Fruit fly (Drosophila melanogaster) whole organism, embryonic: Measurements from ENCODE around the gene CG42272.

Source experiments
- Asciz ChIP-seq: fragments of 200-800 bp; sonication (Bioruptor generic); optimal IDR thresholded peaks from 2 replicates; lab custom pipeline; 2017; ENCODE audit warnings: missing biosample characterization, mild to moderate bottlenecking, missing genetic modification characterization, missing genetic modification reagents
- CG12219 ChIP-seq: fragments of 200-800 bp; sonication (Bioruptor generic); optimal IDR thresholded peaks from 3 replicates; lab custom pipeline; 2018; ENCODE audit warnings: missing biosample characterization, mild to moderate bottlenecking, missing genetic modification characterization
- CG13287 ChIP-seq: fragments of 200-800 bp; sonication (Bioruptor generic); IDR thresholded peaks from 2 replicates; pipeline ENCODE4 v1.3.6; 2022; ENCODE audit warnings: missing biosample characterization, missing genetic modification characterization; ENCODE audit not compliant: partially characterized antibody
- CG15073 ChIP-seq: fragments of 200-800 bp; sonication (Bioruptor generic); optimal IDR thresholded peaks from 2 replicates; lab custom pipeline; 2016; ENCODE audit warnings: missing biosample characterization, missing genetic modification characterization
- CG16815 ChIP-seq: fragments of 200-800 bp; sonication (Bioruptor generic); optimal IDR thresholded peaks from 3 replicates; lab custom pipeline; 2017; ENCODE audit warnings: missing biosample characterization, mild to moderate bottlenecking, missing genetic modification characterization
- CG17612 ChIP-seq: fragments of 200-800 bp; sonication (Bioruptor generic); IDR thresholded peaks from 2 replicates; pipeline ENCODE4 v1.3.6; 2022; ENCODE audit warnings: missing biosample characterization, missing genetic modification characterization
- CG18764 ChIP-seq: fragments of 200-800 bp; sonication (Bioruptor generic); optimal IDR thresholded peaks from 3 replicates; lab custom pipeline; 2016; ENCODE audit warnings: missing biosample characterization, missing genetic modification characterization
- CG32532 ChIP-seq: fragments of 200-800 bp; sonication (Bioruptor generic); IDR thresholded peaks from 2 replicates; pipeline ENCODE4 v1.3.6; 2022; ENCODE audit warnings: missing biosample characterization, missing genetic modification characterization
- CG34224 ChIP-seq: fragments of 200-800 bp; sonication (Bioruptor generic); IDR thresholded peaks from 3 replicates; pipeline ENCODE4 v1.3.6; 2022; ENCODE audit warnings: missing biosample characterization, missing genetic modification characterization; ENCODE audit not compliant: partially characterized antibody
- CG42726 ChIP-seq: fragments of 200-800 bp; sonication (Bioruptor generic); IDR thresholded peaks from 2 replicates; pipeline ENCODE4 v1.3.6; 2022; ENCODE audit warnings: missing biosample characterization, missing genetic modification characterization; ENCODE audit not compliant: partially characterized antibody
- CG6654 ChIP-seq: fragments of 200-800 bp; sonication (Bioruptor generic); optimal IDR thresholded peaks from 2 replicates; lab custom pipeline; 2017; ENCODE audit warnings: missing biosample characterization, mild to moderate bottlenecking, missing genetic modification characterization
- CG6791 ChIP-seq: fragments of 200-800 bp; sonication (Bioruptor generic); IDR thresholded peaks from 3 replicates; pipeline ENCODE4 v1.3.6; 2022; ENCODE audit warnings: missing biosample characterization, missing genetic modification characterization; ENCODE audit not compliant: partially characterized antibody
- CG7987 ChIP-seq: fragments of 200-800 bp; sonication (Bioruptor generic); optimal IDR thresholded peaks from 2 replicates; lab custom pipeline; 2018; ENCODE audit warnings: missing biosample characterization, mild to moderate bottlenecking, missing genetic modification characterization, moderate library complexity
- CG8281 ChIP-seq: fragments of 200-800 bp; sonication (Bioruptor generic); optimal IDR thresholded peaks from 2 replicates; lab custom pipeline; 2018; ENCODE audit warnings: missing biosample characterization, mild to moderate bottlenecking, missing genetic modification characterization, moderate library complexity
- CG9215 ChIP-seq: fragments of 200-800 bp; sonication (Bioruptor generic); IDR thresholded peaks from 2 replicates; pipeline ENCODE4 v1.3.6; 2022; ENCODE audit warnings: missing biosample characterization, missing genetic modification characterization
- D19A ChIP-seq: fragments of 200-800 bp; optimal IDR thresholded peaks from 3 replicates; lab custom pipeline; 2019; ENCODE audit warnings: missing biosample characterization, mild to moderate bottlenecking, missing genetic modification characterization, moderate library complexity
- D19B ChIP-seq: fragments of 200-800 bp; sonication (Bioruptor generic); optimal IDR thresholded peaks from 2 replicates; lab custom pipeline; 2017; ENCODE audit warnings: missing biosample characterization, mild to moderate bottlenecking, missing genetic modification characterization
- E2f2 ChIP-seq: fragments of 200-800 bp; sonication (Bioruptor generic); IDR thresholded peaks from 2 replicates; pipeline ENCODE4 v1.3.6; 2022; ENCODE audit warnings: missing biosample characterization, missing genetic modification characterization
- ERR ChIP-seq: fragments of 200-800 bp; sonication (Bioruptor generic); optimal IDR thresholded peaks from 2 replicates; lab custom pipeline; 2016; ENCODE audit warnings: missing biosample characterization, missing genetic modification characterization
- Ets65A ChIP-seq: fragments of 200-800 bp; sonication (Bioruptor generic); peaks from one replicate; lab custom pipeline; 2016; ENCODE audit warnings: missing biosample characterization, missing genetic modification characterization
- Lhr ChIP-seq: fragments of 200-800 bp; sonication (Bioruptor generic); optimal IDR thresholded peaks from 3 replicates; lab custom pipeline; 2017; ENCODE audit warnings: mild to moderate bottlenecking, missing biosample characterization, missing genetic modification reagents, missing genetic modification characterization
- MTF-1 ChIP-seq: fragments of 200-800 bp; sonication (Bioruptor generic); optimal IDR thresholded peaks from 2 replicates; lab custom pipeline; 2018; ENCODE audit warnings: missing biosample characterization, mild to moderate bottlenecking, missing genetic modification characterization, borderline replicate concordance
- Mrtf ChIP-seq: fragments of 200-800 bp; sonication (Bioruptor generic); IDR thresholded peaks from 3 replicates; pipeline ENCODE4 v1.3.6; 2022; ENCODE audit warnings: missing biosample characterization, missing genetic modification characterization
- Nf-YB ChIP-seq: fragments of 200-800 bp; sonication (Bioruptor generic); optimal IDR thresholded peaks from 3 replicates; lab custom pipeline; 2019; ENCODE audit warnings: missing biosample characterization, mild to moderate bottlenecking, missing genetic modification characterization, moderate library complexity
- Nf-YC ChIP-seq: fragments of 200-800 bp; optimal IDR thresholded peaks from 3 replicates; lab custom pipeline; 2019; ENCODE audit warnings: missing biosample characterization, mild to moderate bottlenecking, missing genetic modification characterization, moderate library complexity
- Oaz ChIP-seq: fragments of 200-800 bp; sonication (Bioruptor generic); IDR thresholded peaks from 2 replicates; pipeline ENCODE4 v1.3.6; 2022; ENCODE audit warnings: missing biosample characterization, missing genetic modification characterization
- Spps ChIP-seq: fragments of 200-800 bp; sonication (Bioruptor generic); optimal IDR thresholded peaks from 2 replicates; lab custom pipeline; 2018; ENCODE audit warnings: missing biosample characterization, mild to moderate bottlenecking, missing genetic modification characterization
- amos ChIP-seq: fragments of 200-800 bp; sonication (Bioruptor generic); IDR thresholded peaks from 2 replicates; pipeline ENCODE4 v1.3.6; 2022; ENCODE audit warnings: missing biosample characterization, missing genetic modification characterization; ENCODE audit not compliant: partially characterized antibody
- cad ChIP-seq: fragments of >200 bp; optimal IDR thresholded peaks from 2 replicates; lab custom pipeline; 2017; ENCODE audit warnings: missing biosample characterization, missing genetic modification characterization
- cato ChIP-seq: fragments of 200-800 bp; sonication (Bioruptor generic); optimal IDR thresholded peaks from 2 replicates; lab custom pipeline; 2016; ENCODE audit warnings: missing biosample characterization, missing genetic modification characterization, borderline replicate concordance
- chinmo ChIP-seq: fragments of 200-800 bp; sonication (Bioruptor generic); IDR thresholded peaks from 4 replicates; pipeline ENCODE4 v1.3.6; 2022; ENCODE audit warnings: missing biosample characterization, missing genetic modification characterization; ENCODE audit not compliant: partially characterized antibody
- crol ChIP-seq: fragments of 200-800 bp; sonication (Bioruptor generic); IDR thresholded peaks from 2 replicates; pipeline ENCODE4 v1.3.6; 2022; ENCODE audit warnings: missing biosample characterization, missing genetic modification characterization
- fd64A ChIP-seq: fragments of 200-800 bp; sonication (Bioruptor generic); optimal IDR thresholded peaks from 3 replicates; lab custom pipeline; 2018; ENCODE audit warnings: missing biosample characterization, mild to moderate bottlenecking, missing genetic modification characterization
- ftz-f1 ChIP-seq: fragments of 200-800 bp; sonication (Bioruptor generic); optimal IDR thresholded peaks from 2 replicates; lab custom pipeline; 2016; ENCODE audit warnings: missing biosample characterization, missing genetic modification characterization
- gcm ChIP-seq: fragments of 200-800 bp; sonication (Bioruptor generic); optimal IDR thresholded peaks from 2 replicates; lab custom pipeline; 2019; ENCODE audit warnings: missing biosample characterization, mild to moderate bottlenecking, missing genetic modification characterization, moderate library complexity
- inv ChIP-seq: fragments of 200-800 bp; sonication (Bioruptor generic); IDR thresholded peaks from 2 replicates; pipeline ENCODE4 v1.3.6; 2022; ENCODE audit warnings: missing biosample characterization, missing genetic modification characterization; ENCODE audit not compliant: partially characterized antibody
- knrl ChIP-seq: fragments of 200-800 bp; sonication (Bioruptor generic); IDR thresholded peaks from 3 replicates; pipeline ENCODE4 v1.3.6; 2022; ENCODE audit warnings: missing biosample characterization, missing genetic modification characterization; ENCODE audit not compliant: partially characterized antibody
- nom ChIP-seq: fragments of 200-800 bp; sonication (Bioruptor generic); optimal IDR thresholded peaks from 2 replicates; lab custom pipeline; 2017; ENCODE audit warnings: missing biosample characterization, missing genetic modification characterization, mild to moderate bottlenecking, moderate library complexity, missing genetic modification reagents
- pnt ChIP-seq: fragments of 200-800 bp; sonication (Bioruptor generic); optimal IDR thresholded peaks from 3 replicates; lab custom pipeline; 2016; ENCODE audit warnings: missing biosample characterization, missing genetic modification characterization
- sc ChIP-seq, 3 experiments: fragments of >200 bp in 2 of 3; fragments of 200-800 bp in 1 of 3; sonication (Bioruptor generic) in 1 of 3; optimal IDR thresholded peaks; 2 replicates in 2 of 3; 3 replicates in 1 of 3; lab custom pipeline; 2017; ENCODE audit warnings: mild to moderate bottlenecking in 1 of 3, missing biosample characterization in 1 of 3, missing genetic modification characterization in 1 of 3, missing genetic modification reagents in 1 of 3
- scrt ChIP-seq: fragments of 200-800 bp; sonication (Bioruptor generic); optimal IDR thresholded peaks from 2 replicates; lab custom pipeline; 2018; ENCODE audit warnings: missing biosample characterization, mild to moderate bottlenecking, missing genetic modification characterization, moderate library complexity
- sens ChIP-seq: fragments of 200-800 bp; sonication (Bioruptor generic); peaks from one replicate; lab custom pipeline; 2016; ENCODE audit warnings: missing biosample characterization, missing genetic modification characterization
- sens-2 ChIP-seq: fragments of 200-800 bp; sonication (Bioruptor generic); IDR thresholded peaks from 2 replicates; pipeline ENCODE4 v1.3.6; 2022; ENCODE audit warnings: missing biosample characterization, missing genetic modification characterization
- shn ChIP-seq: fragments of 200-800 bp; sonication (Bioruptor generic); optimal IDR thresholded peaks from 3 replicates; lab custom pipeline; 2016; ENCODE audit warnings: missing biosample characterization, missing genetic modification characterization
- tna ChIP-seq: fragments of 200-800 bp; sonication (Bioruptor generic); IDR thresholded peaks from 2 replicates; pipeline ENCODE4 v1.3.6; 2022; ENCODE audit warnings: missing biosample characterization, missing genetic modification characterization; ENCODE audit not compliant: partially characterized antibody
- twi ChIP-seq: fragments of 200-800 bp; optimal IDR thresholded peaks from 2 replicates; lab custom pipeline; 2019; ENCODE audit warnings: missing biosample characterization, mild to moderate bottlenecking, missing genetic modification characterization, moderate library complexity
- zen2 ChIP-seq: fragments of 200-800 bp; sonication (Bioruptor generic); IDR thresholded peaks from 3 replicates; pipeline ENCODE4 v1.3.6; 2022; ENCODE audit warnings: missing biosample characterization, missing genetic modification characterization; ENCODE audit not compliant: partially characterized antibody

Gene CG42272

DNA sequence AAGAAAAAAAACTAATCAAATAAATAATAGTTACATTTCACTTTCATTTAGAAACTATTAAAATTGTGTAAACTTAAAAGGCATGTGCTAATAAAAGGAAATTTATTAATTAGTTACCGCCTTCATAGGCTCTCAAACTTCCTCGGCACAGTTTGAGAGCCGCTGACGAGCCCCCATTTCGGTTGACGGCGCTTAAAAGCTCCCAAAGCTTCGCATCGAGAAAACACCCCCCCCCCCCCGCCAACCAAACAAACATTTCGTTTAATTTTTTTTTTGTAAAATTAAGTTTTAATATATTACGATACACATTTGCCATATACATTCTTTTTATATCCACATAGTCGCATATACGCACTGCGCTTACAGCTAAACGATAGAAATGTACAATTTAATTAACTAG is 5.6 kb upstream of the CG42272 start:
- TF ChIP-seq cato (GFP tag; lab: Kevin White, UChicago) (no peak), CG7987 (GFP tag; lab: Kevin White, UChicago) (no peak), CG15073 (GFP tag; lab: Kevin White, UChicago) (no peak), Ets65A (no peak), inv (GFP tag; lab: Robert Waterston, UW) (no peak; the same call in 1 of the 2 replicates), sc (optimal IDR thresholded peaks at IDR 0.05; lab: Kevin White, UChicago) (no peak), sc (GFP tag; optimal IDR thresholded peaks at IDR 0.05; lab: Kevin White, UChicago) (no peak), sens (GFP tag; lab: Kevin White, UChicago) (peak; percentile 20), nom (no peak), CG34224 (GFP tag; lab: Robert Waterston, UW) (peak; percentile 37; the same call in 1 of the 3 replicates), gcm (GFP tag; lab: Kevin White, UChicago) (peak; percentile 34), crol (GFP tag; lab: Robert Waterston, UW) (peak; percentile 87), cad (peak; percentile 70), CG9215 (no peak), D19B (GFP tag; lab: Kevin White, UChicago) (no peak), scrt (GFP tag; lab: Kevin White, UChicago) (no peak), ftz-f1 (GFP tag; lab: Kevin White, UChicago) (no peak), tna (GFP tag; lab: Robert Waterston, UW) (peak; percentile 29; the same call in 1 of the 2 replicates), CG32532 (GFP tag; lab: Robert Waterston, UW) (peak; percentile 23; the same call in 1 of the 2 replicates), CG16815 (GFP tag; lab: Kevin White, UChicago) (no peak), chinmo (GFP tag; lab: Robert Waterston, UW) (peak; percentile 68; the same call in 1 of the 4 replicates), Mrtf (GFP tag; lab: Robert Waterston, UW) (no peak), CG8281 (tag; lab: Kevin White, UChicago) (no peak), Oaz (no peak), ERR (GFP tag; lab: Kevin White, UChicago) (no peak), shn (GFP tag; lab: Kevin White, UChicago) (no peak), CG6654 (peak; percentile 98), zen2 (GFP tag; lab: Robert Waterston, UW) (no peak), CG17612 (no peak), pnt (GFP tag; lab: Kevin White, UChicago) (no peak), sens-2 (GFP tag; lab: Robert Waterston, UW) (no peak), fd64A (GFP tag; lab: Kevin White, UChicago) (no peak), CG12219 (no peak), Nf-YC (no peak), twi (tag; lab: Kevin White, UChicago) (no peak), Lhr (GFP tag; lab: Kevin White, UChicago) (no peak), CG13287 (GFP tag; lab: Robert Waterston, UW) (peak; percentile 31; the same call in 1 of the 2 replicates), Asciz (GFP tag; lab: Kevin White, UChicago) (no peak), knrl (GFP tag; lab: Robert Waterston, UW) (0 out of 3 replicates have a peak, but pooled peaks have one; percentile 21), CG18764 (GFP tag; lab: Kevin White, UChicago) (no peak), E2f2 (GFP tag; lab: Robert Waterston, UW) (0 out of 2 replicates have a peak, but pooled peaks have one; percentile 6), Spps (tag; lab: Kevin White, UChicago) (no peak), amos (GFP tag; lab: Robert Waterston, UW) (peak; percentile 25; the same call in 1 of the 2 replicates), D19A (no peak), CG42726 (no peak), MTF-1 (GFP tag; lab: Kevin White, UChicago) (no peak), Nf-YB (no peak), CG6791 (GFP tag; lab: Robert Waterston, UW) (0 out of 3 replicates have a peak, but pooled peaks have one; percentile 25)
